Worm (Caenorhabditis elegans): ENCODE results near the gene hrpf-2.

Gene hrpf-2

DNA sequence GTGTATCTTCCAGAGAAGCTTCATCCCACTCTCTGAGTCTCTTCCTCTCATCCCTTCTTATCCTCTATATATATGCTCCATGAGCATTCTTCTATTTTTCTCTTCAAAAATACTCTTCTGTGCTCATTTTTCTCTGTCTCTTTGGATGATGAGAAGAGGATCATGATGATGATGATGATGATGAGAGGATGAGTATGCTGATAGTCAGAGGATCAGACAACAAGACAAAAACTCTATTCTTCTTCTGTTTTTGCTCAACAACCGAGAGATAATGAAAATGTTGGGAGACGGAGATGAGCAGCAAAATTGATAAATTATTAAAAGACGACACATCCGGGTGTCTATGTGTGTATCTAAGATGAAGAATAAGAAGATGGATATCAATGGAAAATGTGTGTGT, 17.0 kb upstream of the hrpf-2 start:
- TF ChIP-seq Y95B8A.8 (GFP tag; IDR thresholded peaks at IDR 0.05) (no peak), egrh-3 (GFP tag; IDR thresholded peaks at IDR 0.05) (no peak), K12H6.12 (tag; optimal IDR thresholded peaks at IDR 0.05) (peak; percentile 30), sea-2 (GFP tag; IDR thresholded peaks at IDR 0.05) (no peak)

ce11 chrIV:6391566-6391965, 15.2 kb upstream of the hrpf-2 start:
- no peak for TF ChIP-seq aptf-2 (GFP tag; conservative IDR thresholded peaks at IDR 0.05)
- TF ChIP-seq repo-1 (tag; optimal IDR thresholded peaks at IDR 0.05) = no peak
- TF ChIP-seq let-526 (GFP tag; IDR thresholded peaks at IDR 0.05) = no peak
- no peak for TF ChIP-seq nfya-2 (GFP tag; IDR thresholded peaks at IDR 0.05)
- TF ChIP-seq nhr-90 (tag; optimal IDR thresholded peaks at IDR 0.05) = no peak
- TF ChIP-seq ekl-4 (GFP tag; IDR thresholded peaks at IDR 0.05) = no peak
- TF ChIP-seq Y95B8A.8 (GFP tag; IDR thresholded peaks at IDR 0.05) = no peak
- no peak for TF ChIP-seq lin-40 (tag; optimal IDR thresholded peaks at IDR 0.05)
- no peak for TF ChIP-seq egl-18 (GFP tag; IDR thresholded peaks at IDR 0.05)
- TF ChIP-seq sea-2 (GFP tag; IDR thresholded peaks at IDR 0.05) = no peak

DNA sequence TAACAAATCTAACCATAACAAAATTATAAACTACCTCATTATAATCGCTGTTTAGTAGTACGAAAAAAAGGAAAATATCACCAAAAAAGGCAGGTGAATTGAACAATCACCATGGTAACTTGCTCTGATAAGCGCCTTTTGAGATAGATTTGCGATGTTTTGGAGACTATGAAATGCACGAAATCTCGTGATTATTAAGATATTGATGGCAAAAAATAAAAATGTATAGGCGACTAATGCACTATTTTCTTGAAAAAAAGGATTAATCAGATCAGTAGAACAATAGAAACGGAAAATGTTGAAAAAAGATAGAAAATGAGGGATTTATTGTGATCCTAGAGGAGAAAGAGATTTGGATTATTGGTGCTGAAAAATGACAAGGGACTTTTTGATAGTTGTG, 12.2 kb upstream of the hrpf-2 start:
- TF ChIP-seq Y67H2A.10 (GFP tag; conservative IDR thresholded peaks at IDR 0.05) = no peak
- TF ChIP-seq madf-10 (tag; optimal IDR thresholded peaks at IDR 0.05) = no peak
- TF ChIP-seq ztf-22 (GFP tag; optimal IDR thresholded peaks at IDR 0.05) = no peak
- no peak for TF ChIP-seq Y53G8AR.9 (GFP tag; conservative IDR thresholded peaks at IDR 0.05)
- TF ChIP-seq bed-2 (GFP tag; IDR thresholded peaks at IDR 0.05) = no peak
- no peak for TF ChIP-seq mcd-1 (GFP tag; IDR thresholded peaks at IDR 0.05)
- TF ChIP-seq attf-3 (GFP tag; conservative IDR thresholded peaks at IDR 0.05) = no peak
- no peak for TF ChIP-seq let-526 (GFP tag; IDR thresholded peaks at IDR 0.05)
- no peak for TF ChIP-seq nfyb-1 (GFP tag; IDR thresholded peaks at IDR 0.05)
- TF ChIP-seq pbrm-1 (GFP tag; IDR thresholded peaks at IDR 0.05) = no peak
- TF ChIP-seq K11D2.4 (GFP tag; IDR thresholded peaks at IDR 0.05) = no peak
- TF ChIP-seq ztf-3 (GFP tag; optimal IDR thresholded peaks at IDR 0.05) = no peak

ce11 chrIV:6385010-6385409, 8.7 kb upstream of the hrpf-2 start:
- TF ChIP-seq ceh-27 (GFP tag; optimal IDR thresholded peaks at IDR 0.05) = no peak

- no peak for TF ChIP-seq bed-2 (GFP tag; IDR thresholded peaks at IDR 0.05)
Observed at ce11 chrIV:6383970-6384369, 7.6 kb upstream of the hrpf-2 start, which contains the start of gene shl-1. shl-1 (minus strand) TSS chrIV:6384070.

- TF ChIP-seq akir-1 (GFP tag; optimal IDR thresholded peaks at IDR 0.05) = no peak
- no peak for TF ChIP-seq nhr-120 (GFP tag; IDR thresholded peaks at IDR 0.05)
- TF ChIP-seq aptf-3 (GFP tag; IDR thresholded peaks at IDR 0.05) = no peak
- TF ChIP-seq atf-7 (tag; optimal IDR thresholded peaks at IDR 0.05) = no peak
Observed at ce11 chrIV:6378398-6378797, 2.1 kb upstream of the hrpf-2 start.

DNA sequence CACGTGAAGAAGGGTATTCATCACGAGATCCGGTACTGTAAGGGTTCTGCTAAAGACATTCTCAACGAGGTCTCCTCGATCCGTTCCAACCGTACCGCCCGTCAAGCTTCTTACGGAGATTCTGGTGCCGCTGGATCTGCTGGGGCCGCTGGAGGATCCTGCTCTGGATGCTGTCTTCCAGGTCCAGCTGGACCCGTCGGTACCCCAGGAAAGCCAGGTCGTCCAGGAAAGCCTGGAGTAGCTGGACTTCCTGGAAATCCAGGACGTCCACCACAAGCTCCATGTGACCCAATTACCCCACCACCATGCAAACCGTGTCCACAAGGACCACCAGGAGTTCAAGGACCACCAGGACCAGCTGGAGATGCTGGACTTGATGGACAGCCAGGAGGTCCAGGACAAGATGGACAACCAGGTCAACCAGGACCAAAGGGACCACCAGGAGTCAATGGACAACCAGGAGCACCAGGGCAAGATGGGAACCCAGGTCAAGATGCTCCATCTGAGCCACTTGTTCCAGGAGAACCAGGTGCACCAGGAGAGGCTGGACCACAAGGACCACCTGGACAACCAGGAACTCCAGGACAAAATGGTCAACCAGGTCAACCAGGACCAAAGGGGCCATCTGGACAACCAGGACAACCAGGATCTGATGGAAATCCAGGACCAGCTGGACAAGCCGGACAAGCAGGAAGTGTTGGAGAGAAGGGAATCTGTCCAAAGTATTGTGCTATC, 1.2 kb upstream of the hrpf-2 start:
- TF ChIP-seq zfh-2 (GFP tag; conservative IDR thresholded peaks at IDR 0.05) (peak; percentile 88), egrh-3 (GFP tag; IDR thresholded peaks at IDR 0.05) (peak; percentile 61; the same call in 1 of the 2 replicates), attf-6 (GFP tag; IDR thresholded peaks at IDR 0.05) (no peak)
